Worm (Caenorhabditis elegans) whole organism, late embryonic: Measurements from ENCODE around the gene idpp-16.

Experiments used
- Y22D7AL.16 ChIP-seq: sonication (generic microtip); optimal IDR thresholded peaks from 2 replicates; lab custom pipeline; 2016; ENCODE audit warnings: missing genetic modification characterization, missing compliant biosample characterization
- hlh-6 ChIP-seq: sonication (generic microtip); optimal IDR thresholded peaks from 2 replicates; lab custom pipeline; 2016; ENCODE audit warnings: missing genotype, missing genetic modification characterization, missing compliant biosample characterization
- lin-11 ChIP-seq: fragments of 200-800 bp; sonication (Bioruptor generic); optimal IDR thresholded peaks from 2 replicates; lab custom pipeline; 2018; ENCODE audit warnings: mild to moderate bottlenecking, missing genetic modification characterization, missing compliant biosample characterization
- pag-3 ChIP-seq: sonication (generic microtip); optimal IDR thresholded peaks from 2 replicates; lab custom pipeline; 2016; ENCODE audit warnings: missing compliant biosample characterization, missing genetic modification characterization, borderline replicate concordance
- pqm-1 ChIP-seq: sonication (generic microtip); optimal IDR thresholded peaks from 2 replicates; lab custom pipeline; 2016; ENCODE audit warnings: missing genetic modification characterization, missing compliant biosample characterization

DNA sequence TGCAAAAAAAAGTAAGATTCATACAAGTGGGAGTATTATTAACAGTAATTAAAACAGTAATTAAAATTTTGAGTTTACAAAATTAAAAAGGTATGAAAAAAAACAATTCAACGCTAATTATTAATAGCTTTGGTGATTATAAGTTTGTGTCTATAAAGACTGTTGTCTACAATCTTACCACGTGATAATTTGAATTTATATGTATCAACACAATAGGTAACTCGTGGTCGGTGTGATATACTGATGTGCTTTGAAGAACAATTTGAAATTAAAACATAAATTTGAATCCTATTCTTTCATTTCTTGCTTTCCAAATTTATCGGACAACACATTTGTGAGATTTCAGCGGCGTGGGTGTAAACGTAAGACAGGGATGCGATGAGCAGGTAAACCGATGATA is 21.5 kb upstream of the idpp-16 start:
- TF ChIP-seq pqm-1 (tag; lab: Kevin White, UChicago) (no peak), pag-3 (tag; lab: Kevin White, UChicago) (no peak), Y22D7AL.16 (tag; lab: Kevin White, UChicago) (no peak), hlh-6 (tag; lab: Kevin White, UChicago) (no peak), lin-11 (tag; lab: Kevin White, UChicago) (no peak)
